Worm (Caenorhabditis elegans): ENCODE measurements around the gene cnc-10.

cnc-10 gene

DNA sequence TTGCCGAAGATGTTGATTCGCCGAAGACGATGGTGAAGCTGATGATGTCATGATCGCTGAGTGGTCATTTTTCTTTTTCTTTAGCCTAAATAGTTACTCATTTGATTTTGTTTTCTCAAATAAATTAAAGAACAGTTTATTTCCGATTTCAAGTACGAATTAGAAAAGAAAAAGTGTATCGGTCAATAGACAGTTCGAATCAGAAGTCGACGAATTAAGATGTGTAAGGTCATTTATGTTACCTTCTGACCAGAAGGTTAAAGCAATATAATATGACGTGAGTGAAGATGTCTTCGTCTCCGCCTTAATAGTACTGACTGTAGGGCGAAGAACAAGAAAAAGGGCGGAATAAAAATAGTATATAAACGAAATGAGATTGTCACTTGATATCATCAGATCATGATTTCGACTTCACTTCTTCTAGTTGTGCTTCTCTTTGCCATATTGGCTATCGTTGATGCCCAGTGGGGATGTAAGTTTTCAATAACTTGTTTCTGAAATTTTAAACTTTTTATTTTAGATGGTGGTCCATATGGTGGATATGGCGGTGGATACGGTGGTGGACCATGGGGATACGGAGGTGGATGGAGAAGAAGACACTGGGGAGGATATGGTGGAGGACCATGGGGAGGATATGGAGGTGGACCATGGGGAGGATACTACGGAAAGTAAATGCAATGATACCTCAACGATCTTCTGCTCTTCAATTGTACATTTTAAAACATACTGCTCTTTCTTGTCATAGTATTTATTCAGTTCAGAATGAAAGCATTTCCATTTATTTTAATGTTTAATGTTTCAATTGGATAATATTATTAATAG is 35.9 kb upstream of the cnc-10 start, which contains the start of the genes T19C4.24 and nlp-33:
TSS of gene T19C4.24 (minus strand) at position 51 of the 822 bp plus-strand sequence.
TSS of gene nlp-33 (plus strand) at position 389 of the 822 bp plus-strand sequence.
- no peak for TF ChIP-seq lin-11 (tag; optimal IDR thresholded peaks at IDR 0.05)
- TF ChIP-seq ttx-3 (tag; optimal IDR thresholded peaks at IDR 0.05): no peak
- TF ChIP-seq ceh-24 (tag; optimal IDR thresholded peaks at IDR 0.05): no peak
- TF ChIP-seq nhr-11 (tag; optimal IDR thresholded peaks at IDR 0.05): no peak
- no peak for TF ChIP-seq ceh-30 (tag; optimal IDR thresholded peaks at IDR 0.05)
- TF ChIP-seq mec-3 (tag; optimal IDR thresholded peaks at IDR 0.05; ENCODE audit: borderline replicate concordance): no peak
- no peak for TF ChIP-seq sdc-2 (tag; optimal IDR thresholded peaks at IDR 0.05)
- no peak for TF ChIP-seq F13H6.1 (tag; optimal IDR thresholded peaks at IDR 0.05)
- no peak for TF ChIP-seq pat-9 (tag; optimal IDR thresholded peaks at IDR 0.05)
- no peak for TF ChIP-seq pha-4 (tag; optimal IDR thresholded peaks at IDR 0.05)
- TF ChIP-seq ceh-48 (tag; optimal IDR thresholded peaks at IDR 0.05): no peak
- TF ChIP-seq fax-1 (tag; optimal IDR thresholded peaks at IDR 0.05): no peak
- TF ChIP-seq madf-2 (tag; optimal IDR thresholded peaks at IDR 0.05): no peak

DNA sequence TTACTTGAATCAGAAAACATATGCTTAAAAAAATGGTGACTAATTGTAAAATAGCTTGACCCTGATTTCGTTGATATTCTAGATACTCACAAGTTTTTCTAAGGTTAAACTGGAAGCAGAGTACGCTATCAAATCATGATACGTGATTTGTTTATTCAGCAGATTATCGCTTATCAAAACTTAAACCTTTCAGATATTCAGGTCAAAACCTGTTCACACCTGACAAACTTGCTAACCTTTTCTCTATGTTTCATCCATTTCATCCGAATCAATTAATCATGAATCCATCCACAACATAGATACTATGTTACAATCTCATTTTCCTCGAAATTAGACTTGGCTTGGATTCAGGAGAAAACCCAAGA is 35.3 kb upstream of the cnc-10 start:
- no peak for TF ChIP-seq syd-9 (tag; optimal IDR thresholded peaks at IDR 0.05)
- TF ChIP-seq fax-1 (tag; optimal IDR thresholded peaks at IDR 0.05): no peak
- no peak for TF ChIP-seq hlh-15 (tag; optimal IDR thresholded peaks at IDR 0.05)
- no peak for TF ChIP-seq nhr-232 (tag; optimal IDR thresholded peaks at IDR 0.05)
- TF ChIP-seq hlh-8 (tag; optimal IDR thresholded peaks at IDR 0.05): no peak
- TF ChIP-seq madf-2 (tag; optimal IDR thresholded peaks at IDR 0.05): no peak

DNA sequence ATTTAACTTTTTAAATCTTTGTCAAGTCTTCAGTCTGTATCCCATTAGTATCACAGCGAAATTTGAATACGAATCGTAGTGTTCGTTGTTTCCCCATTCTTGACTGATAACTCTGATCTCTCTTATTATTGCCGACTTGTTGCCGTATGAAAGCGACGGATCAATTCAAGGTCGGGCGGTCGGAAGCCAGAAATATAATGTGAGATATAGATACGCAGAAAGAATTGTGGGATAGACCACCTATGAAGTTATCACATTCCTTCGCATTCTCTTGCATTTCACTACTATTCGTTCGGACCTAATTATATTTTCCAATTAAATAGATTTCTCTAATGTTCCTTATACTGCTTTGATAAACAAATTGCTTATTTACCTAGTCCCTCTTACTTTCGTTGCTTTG is 34.1 kb upstream of the cnc-10 start:
- no peak for TF ChIP-seq ceh-48 (tag; optimal IDR thresholded peaks at IDR 0.05)
- TF ChIP-seq nhr-232 (tag; optimal IDR thresholded peaks at IDR 0.05): no peak
- TF ChIP-seq ceh-18 (tag; optimal IDR thresholded peaks at IDR 0.05): no peak
- no peak for TF ChIP-seq fkh-10 (GFP tag; optimal IDR thresholded peaks at IDR 0.05)
- no peak for TF ChIP-seq ceh-14 (tag; optimal IDR thresholded peaks at IDR 0.05)
- no peak for TF ChIP-seq gmeb-2 (tag; optimal IDR thresholded peaks at IDR 0.05)
- TF ChIP-seq ttx-3 (tag; optimal IDR thresholded peaks at IDR 0.05): no peak

DNA sequence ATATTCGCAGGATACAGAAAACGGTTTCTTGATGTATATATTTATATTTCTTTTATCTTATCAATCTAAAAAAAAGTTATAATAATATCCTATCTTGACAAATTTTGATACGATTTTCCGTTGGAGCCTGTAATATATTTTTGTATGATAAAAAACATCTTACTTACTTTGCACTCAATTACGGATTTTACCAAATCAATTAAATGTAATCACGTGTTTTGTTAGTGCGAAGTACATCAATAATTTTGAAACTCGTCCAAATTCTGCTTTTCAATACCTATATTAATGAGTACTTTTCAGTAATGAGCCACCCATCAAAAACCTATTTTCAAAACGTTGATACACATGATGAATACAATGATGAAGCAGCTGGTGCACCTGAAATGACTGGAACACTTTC is 33.6 kb upstream of the cnc-10 start, which contains the start of gene T19C4.1:
TSS of gene T19C4.1 (plus strand) at position 301 of the 400 bp plus-strand sequence.
- TF ChIP-seq pat-9 (tag; optimal IDR thresholded peaks at IDR 0.05): no peak
- no peak for TF ChIP-seq ceh-9 (tag; optimal IDR thresholded peaks at IDR 0.05)
- no peak for TF ChIP-seq gmeb-2 (tag; optimal IDR thresholded peaks at IDR 0.05)
- no peak for TF ChIP-seq unc-3 (GFP tag; conservative IDR thresholded peaks at IDR 0.05)
- no peak for TF ChIP-seq unc-3 (tag; optimal IDR thresholded peaks at IDR 0.05)
- TF ChIP-seq ceh-6 (GFP tag; optimal IDR thresholded peaks at IDR 0.05): no peak
- no peak for TF ChIP-seq npax-4 (tag; optimal IDR thresholded peaks at IDR 0.05)
- TF ChIP-seq ceh-48 (tag; optimal IDR thresholded peaks at IDR 0.05): no peak
- TF ChIP-seq unc-42 (tag; optimal IDR thresholded peaks at IDR 0.05): no peak
- no peak for TF ChIP-seq ceh-18 (tag; optimal IDR thresholded peaks at IDR 0.05)
- no peak for TF ChIP-seq ceh-30 (tag; optimal IDR thresholded peaks at IDR 0.05)

DNA sequence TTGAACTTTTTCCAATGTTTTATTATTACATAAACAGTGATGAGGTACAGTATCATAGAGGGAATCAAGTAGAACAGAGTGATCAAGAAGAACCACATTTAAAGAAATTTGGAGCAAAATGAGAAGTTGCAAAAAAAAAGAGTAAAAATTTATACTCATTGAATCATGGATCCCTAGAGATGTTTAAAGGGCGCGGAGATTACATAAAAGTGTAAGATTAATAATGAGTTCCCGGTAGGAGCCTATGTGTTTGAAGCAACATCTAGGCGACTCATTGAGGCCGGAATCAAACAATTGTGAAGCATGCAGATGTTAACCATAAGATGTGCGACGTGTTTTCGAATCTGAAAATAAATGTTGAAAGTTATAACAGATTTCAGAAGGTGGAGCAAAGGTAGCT is 30.7 kb upstream of the cnc-10 start, which contains the start of gene srg-39:
TSS of gene srg-39 (minus strand) at position 101 of the 400 bp plus-strand sequence.
- TF ChIP-seq ets-4 (tag; optimal IDR thresholded peaks at IDR 0.05): no peak

DNA sequence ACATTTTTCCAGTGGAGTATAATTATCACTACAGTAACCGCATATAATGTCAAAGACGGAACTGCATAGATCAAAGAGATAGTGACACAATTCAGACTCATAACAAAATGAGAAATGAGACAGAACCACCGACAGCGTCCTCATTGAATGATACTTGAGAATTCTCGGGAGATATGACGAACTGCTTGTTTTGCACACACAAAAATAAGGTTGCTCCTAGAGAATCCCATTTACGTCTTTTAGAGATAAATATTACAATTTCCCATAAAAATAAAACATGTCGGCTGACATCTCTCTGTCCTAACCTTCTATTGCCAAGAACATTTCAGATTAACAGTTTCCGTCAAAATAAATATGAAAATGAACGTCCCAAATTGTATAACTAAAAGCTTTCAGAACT is 27.5 kb upstream of the cnc-10 start, which contains the start of gene srg-38:
TSS of gene srg-38 (minus strand) at position 101 of the 400 bp plus-strand sequence.
- TF ChIP-seq Y22D7AL.16 (tag; optimal IDR thresholded peaks at IDR 0.05) (no peak), ceh-9 (tag; optimal IDR thresholded peaks at IDR 0.05) (no peak), ttx-3 (tag; optimal IDR thresholded peaks at IDR 0.05) (no peak)

All from whole organism, late embryonic.